Worm (Caenorhabditis elegans) whole organism, L1 larva: ENCODE results near the gene clec-224.

Source experiments
- nhr-84 ChIP-seq: sonication (generic microtip); optimal IDR thresholded peaks from 2 replicates; lab custom pipeline; 2017; ENCODE audit warnings: missing biosample characterization, missing genetic modification characterization
- nhr-90 ChIP-seq: sonication (generic microtip); optimal IDR thresholded peaks from 2 replicates; lab custom pipeline; 2016; ENCODE audit warnings: mild to moderate bottlenecking, missing genetic modification characterization, missing compliant biosample characterization; ENCODE audit not compliant: poor library complexity

DNA sequence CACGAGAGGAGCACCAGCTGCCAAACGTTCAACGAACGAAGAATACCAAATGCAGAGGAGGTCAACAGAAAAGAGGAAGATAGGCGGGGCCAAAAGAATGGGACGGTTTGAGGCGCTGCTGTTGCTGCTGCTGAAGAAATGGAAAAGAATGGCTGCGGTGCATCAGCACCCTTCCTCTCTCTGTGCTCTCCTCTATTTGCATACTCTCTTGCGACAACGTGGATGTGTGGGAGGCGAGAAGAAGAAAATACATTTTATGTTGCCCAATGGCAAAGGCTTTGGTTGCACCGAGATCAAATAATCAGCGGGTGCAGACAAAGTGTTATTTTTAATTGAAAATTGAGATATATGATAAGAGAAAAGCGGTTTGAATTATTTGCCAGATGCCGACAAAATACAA lies 20.9 kb downstream of the clec-224 start:
- TF ChIP-seq nhr-84 (no peak), nhr-90 (tag; lab: Kevin White, UChicago) (no peak)
